Worm (Caenorhabditis elegans): Measurements from ENCODE around the gene pyp-1.

Gene pyp-1

DNA sequence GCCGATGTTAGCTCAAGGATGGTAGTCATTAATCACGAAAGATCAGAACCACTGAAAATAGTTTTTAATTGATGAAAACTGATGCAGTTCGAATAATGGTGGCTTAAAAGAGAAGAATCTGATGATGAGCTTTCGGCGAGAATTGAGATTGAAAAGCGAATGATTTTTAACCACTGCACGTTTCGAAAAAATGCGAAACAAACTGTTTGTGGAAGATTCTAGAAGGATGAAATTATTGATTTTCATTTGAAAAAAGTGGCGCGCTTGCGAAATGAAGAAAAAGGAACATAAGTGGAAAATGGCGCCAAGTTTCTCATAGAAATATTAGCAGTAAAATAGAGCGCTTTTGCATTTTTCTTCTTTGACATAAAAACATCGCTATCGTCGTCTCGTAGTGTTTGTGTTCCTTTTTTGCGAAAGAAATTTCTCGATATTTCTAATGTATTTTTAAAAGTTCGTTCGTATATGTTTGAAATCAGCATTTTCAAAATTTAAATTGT is 3.8 kb downstream of the pyp-1 start, which contains the start of gene uba-1:
Gene uba-1 (minus strand): TSS at position 51 of the 500 bp plus-strand sequence.
- no peak for TF ChIP-seq nhr-11 (tag; optimal IDR thresholded peaks at IDR 0.05)
- no peak for TF ChIP-seq nhr-6 (tag; optimal IDR thresholded peaks at IDR 0.05)
- no peak for TF ChIP-seq lin-13 (GFP tag; optimal IDR thresholded peaks at IDR 0.05)
- peak; percentile 41 for TF ChIP-seq sma-3 (GFP tag; optimal IDR thresholded peaks at IDR 0.05)
- TF ChIP-seq unc-55 (GFP tag; optimal IDR thresholded peaks at IDR 0.05), result peak; percentile 55
- TF ChIP-seq ztf-4 (tag; optimal IDR thresholded peaks at IDR 0.05), result no peak
- no peak for TF ChIP-seq lin-39 (tag; optimal IDR thresholded peaks at IDR 0.05)
- no peak for TF ChIP-seq ztf-11 (tag; optimal IDR thresholded peaks at IDR 0.05)
- TF ChIP-seq nhr-21 (tag; optimal IDR thresholded peaks at IDR 0.05), result peak; percentile 28
- peak; percentile 55 for TF ChIP-seq C34F6.9 (tag; optimal IDR thresholded peaks at IDR 0.05)
- TF ChIP-seq unc-39 (tag; optimal IDR thresholded peaks at IDR 0.05), result no peak
- no peak for TF ChIP-seq elt-1 (tag; optimal IDR thresholded peaks at IDR 0.05)
- TF ChIP-seq lin-11 (tag; optimal IDR thresholded peaks at IDR 0.05), result no peak
- TF ChIP-seq skn-1 (tag; optimal IDR thresholded peaks at IDR 0.05), result no peak
- no peak for TF ChIP-seq sem-4 (tag; optimal IDR thresholded peaks at IDR 0.05)
- peak; percentile 60 for TF ChIP-seq Y55F3AM.14 (GFP tag; optimal IDR thresholded peaks at IDR 0.05)
- no peak for TF ChIP-seq unc-62 (GFP tag; optimal IDR thresholded peaks at IDR 0.05)
- peak; percentile 5 for TF ChIP-seq gmeb-1 (tag; optimal IDR thresholded peaks at IDR 0.05)
- TF ChIP-seq nhr-77 (tag; optimal IDR thresholded peaks at IDR 0.05), result no peak
- TF ChIP-seq nhr-237 (tag; optimal IDR thresholded peaks at IDR 0.05), result no peak
- TF ChIP-seq lsy-2 (tag; optimal IDR thresholded peaks at IDR 0.05), result peak in 1 of 2 experiments; percentile 50
- TF ChIP-seq nhr-12 (tag; optimal IDR thresholded peaks at IDR 0.05), result no peak
- TF ChIP-seq blmp-1 (tag; optimal IDR thresholded peaks at IDR 0.05; ENCODE audit: insufficient read depth), result no peak
- no peak for TF ChIP-seq zag-1 (tag; optimal IDR thresholded peaks at IDR 0.05)
- TF ChIP-seq fos-1 (tag; optimal IDR thresholded peaks at IDR 0.05), result no peak
- TF ChIP-seq nhr-129 (tag; optimal IDR thresholded peaks at IDR 0.05), result no peak
- no peak for TF ChIP-seq nhr-23 (tag; optimal IDR thresholded peaks at IDR 0.05)
- TF ChIP-seq aly-2 (tag; optimal IDR thresholded peaks at IDR 0.05), result no peak
- peak; percentile 13 for TF ChIP-seq F13H6.1 (tag; optimal IDR thresholded peaks at IDR 0.05)
- no peak for TF ChIP-seq mbf-1 (tag; optimal IDR thresholded peaks at IDR 0.05)
- peak; percentile 55 for TF ChIP-seq ama-1 (optimal IDR thresholded peaks at IDR 0.05)
- TF ChIP-seq dmd-4 (tag; optimal IDR thresholded peaks at IDR 0.05), result no peak
- no peak for TF ChIP-seq ztf-1 (GFP tag; conservative IDR thresholded peaks at IDR 0.05)
- no peak for TF ChIP-seq egl-27 (tag; optimal IDR thresholded peaks at IDR 0.05)
- TF ChIP-seq alr-1 (tag; optimal IDR thresholded peaks at IDR 0.05), result no peak
- TF ChIP-seq peb-1 (tag; optimal IDR thresholded peaks at IDR 0.05), result no peak
- peak; percentile 12 for TF ChIP-seq mab-5 (tag; optimal IDR thresholded peaks at IDR 0.05)
- TF ChIP-seq snpc-4 (tag; optimal IDR thresholded peaks at IDR 0.05), result no peak
- peak; percentile 67 for TF ChIP-seq nhr-25 (tag; optimal IDR thresholded peaks at IDR 0.05)
- TF ChIP-seq ZK546.5 (tag; optimal IDR thresholded peaks at IDR 0.05), result no peak
- TF ChIP-seq elt-3 (tag; optimal IDR thresholded peaks at IDR 0.05), result no peak
- TF ChIP-seq sma-9 (GFP tag; optimal IDR thresholded peaks at IDR 0.05), result no peak
- TF ChIP-seq sma-9 (tag; optimal IDR thresholded peaks at IDR 0.05), result no peak
- no peak for TF ChIP-seq ceh-16 (tag; optimal IDR thresholded peaks at IDR 0.05)
- TF ChIP-seq nhr-10 (tag; optimal IDR thresholded peaks at IDR 0.05), result no peak
- no peak for TF ChIP-seq mdl-1 (tag; optimal IDR thresholded peaks at IDR 0.05)
- no peak for TF ChIP-seq ceh-82 (tag; optimal IDR thresholded peaks at IDR 0.05)
- TF ChIP-seq R02D3.7 (tag; optimal IDR thresholded peaks at IDR 0.05), result no peak
- peak; percentile 86 for TF ChIP-seq crh-2 (tag; optimal IDR thresholded peaks at IDR 0.05)

All from whole organism, L2 larva.